Worm (Caenorhabditis elegans) whole organism, L2 larva: Measurements from ENCODE around the gene Y81B9A.4.

ENCODE experiments used
- F13H6.1 ChIP-seq: sonication (generic microtip); optimal IDR thresholded peaks from 2 replicates; lab custom pipeline; 2016; ENCODE audit warnings: missing genetic modification characterization, missing compliant biosample characterization
- R02D3.7 ChIP-seq: fragments of 150-350 bp; optimal IDR thresholded peaks from 2 replicates; lab custom pipeline; 2014; ENCODE audit warnings: missing biosample characterization, missing genetic modification characterization
- alr-1 ChIP-seq: fragments of 150-350 bp; optimal IDR thresholded peaks from 2 replicates; lab custom pipeline; 2014; ENCODE audit warnings: missing biosample characterization, missing genetic modification characterization
- ama-1 ChIP-seq: fragments of 150-350 bp; optimal IDR thresholded peaks from 2 replicates; lab custom pipeline; 2018; ENCODE audit warnings: inconsistent platforms
- elt-3 ChIP-seq: sonication (generic microtip); optimal IDR thresholded peaks from 2 replicates; lab custom pipeline; 2017; ENCODE audit warnings: missing biosample characterization, missing genetic modification characterization
- nhr-12 ChIP-seq: fragments of 150-350 bp; optimal IDR thresholded peaks from 2 replicates; lab custom pipeline; 2014; ENCODE audit warnings: missing biosample characterization, missing genetic modification characterization
- nhr-77 ChIP-seq: fragments of 150-350 bp; optimal IDR thresholded peaks from 2 replicates; lab custom pipeline; 2014; ENCODE audit warnings: missing biosample characterization, missing genetic modification characterization
- unc-55 ChIP-seq: fragments of 150-350 bp; sonication (generic microtip); optimal IDR thresholded peaks from 3 replicates; lab custom pipeline; 2014; ENCODE audit warnings: missing biosample characterization, missing genetic modification reagents, missing genetic modification characterization
- unc-62 ChIP-seq: fragments of 150-350 bp; optimal IDR thresholded peaks from 2 replicates; lab custom pipeline; 2014; ENCODE audit warnings: missing biosample characterization, missing genetic modification reagents, missing genetic modification characterization

DNA sequence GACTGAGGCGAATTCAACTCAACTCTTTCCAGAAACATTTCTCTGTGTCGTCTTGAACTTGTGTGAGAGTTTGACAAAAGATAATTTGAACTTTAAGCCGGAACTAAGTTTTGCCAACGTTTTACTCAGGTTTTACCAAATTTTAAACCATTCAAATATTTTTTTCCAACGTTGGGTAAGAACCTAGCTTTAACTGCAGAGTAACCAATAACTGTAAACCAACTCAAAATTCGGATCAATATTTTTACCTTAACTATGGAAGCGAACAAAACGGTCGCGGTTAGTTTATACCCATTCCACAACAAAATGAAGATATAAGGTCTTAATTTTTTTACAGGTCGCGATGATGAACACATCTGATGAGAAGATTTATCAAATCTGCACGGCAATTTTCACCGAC, 8.0 kb downstream of the Y81B9A.4 start:
- TF ChIP-seq F13H6.1 (tag; lab: Kevin White, UChicago) (no peak), nhr-77 (tag; lab: Kevin White, UChicago) (no peak), R02D3.7 (tag; lab: Kevin White, UChicago) (no peak), alr-1 (no peak), ama-1 (lab: Kevin White, UChicago) (no peak), elt-3 (tag; lab: Kevin White, UChicago) (no peak), unc-62 (GFP tag; lab: Kevin White, UChicago) (no peak), nhr-12 (tag; lab: Kevin White, UChicago) (no peak), unc-55 (no peak)
